Fruit fly (Drosophila melanogaster) whole organism, embryonic: Measurements from ENCODE around the gene Gdh.

Source experiments
- B-H1 ChIP-seq: fragments of 200-800 bp; sonication (Bioruptor generic); IDR thresholded peaks from 3 replicates; pipeline ENCODE4 v1.3.6; 2022; ENCODE audit warnings: missing biosample characterization, missing genetic modification characterization
- CG10431 ChIP-seq: fragments of 200-800 bp; sonication (Bioruptor generic); optimal IDR thresholded peaks from 3 replicates; lab custom pipeline; 2018; ENCODE audit warnings: missing biosample characterization, mild to moderate bottlenecking, missing genetic modification characterization
- CG10543 ChIP-seq: fragments of 200-800 bp; sonication (Bioruptor generic); optimal IDR thresholded peaks from 3 replicates; lab custom pipeline; 2017; ENCODE audit warnings: missing biosample characterization, mild to moderate bottlenecking, missing genetic modification characterization, moderate library complexity
- CG12219 ChIP-seq: fragments of 200-800 bp; sonication (Bioruptor generic); optimal IDR thresholded peaks from 3 replicates; lab custom pipeline; 2018; ENCODE audit warnings: missing biosample characterization, mild to moderate bottlenecking, missing genetic modification characterization
- CG12769 ChIP-seq: fragments of 200-800 bp; sonication (Bioruptor generic); optimal IDR thresholded peaks from 2 replicates; lab custom pipeline; 2019; ENCODE audit warnings: missing biosample characterization, mild to moderate bottlenecking, missing genetic modification characterization, moderate library complexity
- CG1603 ChIP-seq: fragments of 200-800 bp; sonication (Bioruptor generic); optimal IDR thresholded peaks from 2 replicates; lab custom pipeline; 2019; ENCODE audit warnings: missing biosample characterization, mild to moderate bottlenecking, missing genetic modification characterization, moderate library complexity
- CG18619 ChIP-seq: fragments of 200-800 bp; sonication (Bioruptor generic); optimal IDR thresholded peaks from 3 replicates; lab custom pipeline; 2017; ENCODE audit warnings: missing biosample characterization, mild to moderate bottlenecking, missing genetic modification characterization
- CG2116 ChIP-seq: fragments of 200-800 bp; sonication (Bioruptor generic); optimal IDR thresholded peaks from 3 replicates; lab custom pipeline; 2018; ENCODE audit warnings: missing biosample characterization, mild to moderate bottlenecking, missing genetic modification characterization
- CG2120 ChIP-seq: fragments of 200-800 bp; sonication (Bioruptor generic); optimal IDR thresholded peaks from 3 replicates; lab custom pipeline; 2016; ENCODE audit warnings: missing biosample characterization, missing genetic modification characterization
- CG2202 ChIP-seq: fragments of 200-800 bp; sonication (Bioruptor generic); optimal IDR thresholded peaks from 2 replicates; lab custom pipeline; 2018; ENCODE audit warnings: missing biosample characterization, mild to moderate bottlenecking, missing genetic modification characterization
- CG30020 ChIP-seq: fragments of 200-800 bp; optimal IDR thresholded peaks from 2 replicates; lab custom pipeline; 2019; ENCODE audit warnings: missing biosample characterization, mild to moderate bottlenecking, missing genetic modification characterization, moderate library complexity
- CG4328 ChIP-seq: fragments of 200-800 bp; sonication (Bioruptor generic); optimal IDR thresholded peaks from 3 replicates; lab custom pipeline; 2017; ENCODE audit warnings: missing biosample characterization, missing genetic modification reagents, missing genetic modification characterization
- CG4707 ChIP-seq: fragments of 200-800 bp; sonication (Bioruptor generic); optimal IDR thresholded peaks from 2 replicates; lab custom pipeline; 2018; ENCODE audit warnings: missing biosample characterization, mild to moderate bottlenecking, missing genetic modification characterization, moderate library complexity
- CG5245 ChIP-seq: fragments of 200-800 bp; sonication (Bioruptor generic); optimal IDR thresholded peaks from 3 replicates; lab custom pipeline; 2016; ENCODE audit warnings: missing biosample characterization, missing genetic modification characterization
- CG5953 ChIP-seq: fragments of 200-800 bp; sonication (Bioruptor generic); IDR thresholded peaks from 2 replicates; pipeline ENCODE4 v1.3.6; 2022; ENCODE audit warnings: missing biosample characterization, missing genetic modification characterization
- CG6254 ChIP-seq: fragments of 200-800 bp; sonication (Bioruptor generic); optimal IDR thresholded peaks from 3 replicates; lab custom pipeline; 2017; ENCODE audit warnings: mild to moderate bottlenecking, missing biosample characterization, missing genetic modification reagents, missing genetic modification characterization
- CG6854 ChIP-seq: fragments of 200-800 bp; sonication (Bioruptor generic); optimal IDR thresholded peaks from 3 replicates; lab custom pipeline; 2017; ENCODE audit warnings: missing biosample characterization, mild to moderate bottlenecking, missing genetic modification characterization
- CrebB ChIP-seq: fragments of 200-800 bp; sonication (Bioruptor generic); optimal IDR thresholded peaks from 3 replicates; lab custom pipeline; 2018; ENCODE audit warnings: missing biosample characterization, mild to moderate bottlenecking, missing genetic modification characterization
- D ChIP-seq, 2 experiments: fragments of 200-800 bp in 1 of 2; fragments of >200 bp in 1 of 2; sonication (Bioruptor generic) in 1 of 2; optimal IDR thresholded peaks; 2 replicates in 1 of 2; 3 replicates in 1 of 2; lab custom pipeline; 2017; ENCODE audit warnings: mild to moderate bottlenecking in 1 of 2, missing biosample characterization in 1 of 2, missing genetic modification characterization in 1 of 2, missing genetic modification reagents in 1 of 2
- Ets65A ChIP-seq: fragments of 200-800 bp; sonication (Bioruptor generic); peaks from one replicate; lab custom pipeline; 2016; ENCODE audit warnings: missing biosample characterization, missing genetic modification characterization
- HLHmδ ChIP-seq: fragments of 200-800 bp; sonication (Bioruptor generic); optimal IDR thresholded peaks from 2 replicates; lab custom pipeline; 2018; ENCODE audit warnings: missing biosample characterization, mild to moderate bottlenecking, missing genetic modification characterization, moderate library complexity
- Med ChIP-seq: fragments of 200-800 bp; sonication (Bioruptor generic); peaks from one replicate; lab custom pipeline; 2016; ENCODE audit warnings: missing biosample characterization, missing genetic modification characterization, mild to moderate bottlenecking, inconsistent platforms, moderate library complexity
- Oaz ChIP-seq: fragments of 200-800 bp; sonication (Bioruptor generic); IDR thresholded peaks from 2 replicates; pipeline ENCODE4 v1.3.6; 2022; ENCODE audit warnings: missing biosample characterization, missing genetic modification characterization
- Tbp ChIP-seq: fragments of >200 bp; optimal IDR thresholded peaks from 2 replicates; lab custom pipeline; 2018; ENCODE audit warnings: missing biosample characterization, missing genetic modification characterization
- cato ChIP-seq: fragments of 200-800 bp; sonication (Bioruptor generic); optimal IDR thresholded peaks from 2 replicates; lab custom pipeline; 2016; ENCODE audit warnings: missing biosample characterization, missing genetic modification characterization, borderline replicate concordance
- caup ChIP-seq: fragments of 200-800 bp; sonication (Bioruptor generic); optimal IDR thresholded peaks from 3 replicates; lab custom pipeline; 2017; ENCODE audit warnings: missing biosample characterization, mild to moderate bottlenecking, missing genetic modification characterization, moderate library complexity; ENCODE audit not compliant: severe bottlenecking
- cg ChIP-seq: fragments of 200-800 bp; sonication (Bioruptor generic); optimal IDR thresholded peaks from 3 replicates; lab custom pipeline; 2019; ENCODE audit warnings: missing biosample characterization, mild to moderate bottlenecking, missing genetic modification characterization, moderate library complexity
- ci ChIP-seq: fragments of 200-800 bp; sonication (Bioruptor generic); IDR thresholded peaks from 3 replicates; pipeline ENCODE4 v1.3.6; 2022; ENCODE audit warnings: missing biosample characterization, missing genetic modification characterization
- dmrt11E ChIP-seq: fragments of 200-800 bp; sonication (Bioruptor generic); optimal IDR thresholded peaks from 3 replicates; lab custom pipeline; 2018; ENCODE audit warnings: missing biosample characterization, mild to moderate bottlenecking, missing genetic modification characterization, moderate library complexity
- esg ChIP-seq: fragments of 200-800 bp; sonication (Bioruptor generic); conservative IDR thresholded peaks from 2 replicates; pipeline ENCODE4 v1.3.6; 2022; ENCODE audit warnings: missing biosample characterization, missing genetic modification characterization
- eve ChIP-seq, 2 experiments: fragments of >200 bp; optimal IDR thresholded peaks; 2 replicates each; lab custom pipeline; 2017; ENCODE audit warnings: missing biosample characterization in 2 of 2, missing genetic modification characterization in 2 of 2
- ewg ChIP-seq: fragments of 200-800 bp; sonication (Bioruptor generic); optimal IDR thresholded peaks from 3 replicates; lab custom pipeline; 2017; ENCODE audit warnings: mild to moderate bottlenecking, missing biosample characterization, missing genetic modification reagents, missing genetic modification characterization
- fd64A ChIP-seq: fragments of 200-800 bp; sonication (Bioruptor generic); optimal IDR thresholded peaks from 3 replicates; lab custom pipeline; 2018; ENCODE audit warnings: missing biosample characterization, mild to moderate bottlenecking, missing genetic modification characterization
- insv ChIP-seq, 2 experiments: fragments of 200-800 bp; sonication (Bioruptor generic); optimal IDR thresholded peaks; 3 replicates each; lab custom pipeline; 2016 to 2018; ENCODE audit warnings: missing biosample characterization in 2 of 2, missing genetic modification characterization in 2 of 2
- jigr1 ChIP-seq: fragments of 200-800 bp; sonication (Bioruptor generic); IDR thresholded peaks from 3 replicates; pipeline ENCODE4 v1.3.6; 2022; ENCODE audit warnings: missing biosample characterization, missing genetic modification characterization
- lmd ChIP-seq: fragments of 200-800 bp; sonication (Bioruptor generic); IDR thresholded peaks from 2 replicates; pipeline ENCODE4 v1.3.6; 2022; ENCODE audit warnings: missing biosample characterization, missing genetic modification characterization
- org-1 ChIP-seq: fragments of 200-800 bp; sonication (Bioruptor generic); optimal IDR thresholded peaks from 2 replicates; lab custom pipeline; 2017; ENCODE audit warnings: missing biosample characterization, missing genetic modification characterization
- phol ChIP-seq: fragments of 200-800 bp; sonication (Bioruptor generic); optimal IDR thresholded peaks from 3 replicates; lab custom pipeline; 2018; ENCODE audit warnings: missing biosample characterization, mild to moderate bottlenecking, missing genetic modification characterization, moderate library complexity
- pnt ChIP-seq: fragments of 200-800 bp; sonication (Bioruptor generic); optimal IDR thresholded peaks from 3 replicates; lab custom pipeline; 2016; ENCODE audit warnings: missing biosample characterization, missing genetic modification characterization
- psq ChIP-seq: fragments of 200-800 bp; sonication (Bioruptor generic); optimal IDR thresholded peaks from 2 replicates; lab custom pipeline; 2017; ENCODE audit warnings: missing biosample characterization, missing genetic modification characterization
- repo ChIP-seq: fragments of 200-800 bp; sonication (Bioruptor generic); optimal IDR thresholded peaks from 2 replicates; lab custom pipeline; 2016; ENCODE audit warnings: missing biosample characterization, missing genetic modification characterization
- rib ChIP-seq: fragments of 200-800 bp; sonication (Bioruptor generic); IDR thresholded peaks from 2 replicates; pipeline ENCODE4 v1.3.6; 2022; ENCODE audit warnings: missing biosample characterization, missing genetic modification characterization
- run ChIP-seq: fragments of 200-800 bp; sonication (Bioruptor generic); optimal IDR thresholded peaks from 3 replicates; lab custom pipeline; 2018; ENCODE audit warnings: missing biosample characterization, mild to moderate bottlenecking, missing genetic modification characterization
- vvl ChIP-seq: fragments of 200-800 bp; sonication (Bioruptor generic); IDR thresholded peaks from 2 replicates; pipeline ENCODE4 v1.3.6; 2022; ENCODE audit warnings: missing biosample characterization, missing genetic modification characterization
- wek ChIP-seq: fragments of 200-800 bp; sonication (Bioruptor generic); optimal IDR thresholded peaks from 3 replicates; lab custom pipeline; 2018; ENCODE audit warnings: missing biosample characterization, mild to moderate bottlenecking, missing genetic modification characterization, moderate library complexity

The Gdh gene

DNA sequence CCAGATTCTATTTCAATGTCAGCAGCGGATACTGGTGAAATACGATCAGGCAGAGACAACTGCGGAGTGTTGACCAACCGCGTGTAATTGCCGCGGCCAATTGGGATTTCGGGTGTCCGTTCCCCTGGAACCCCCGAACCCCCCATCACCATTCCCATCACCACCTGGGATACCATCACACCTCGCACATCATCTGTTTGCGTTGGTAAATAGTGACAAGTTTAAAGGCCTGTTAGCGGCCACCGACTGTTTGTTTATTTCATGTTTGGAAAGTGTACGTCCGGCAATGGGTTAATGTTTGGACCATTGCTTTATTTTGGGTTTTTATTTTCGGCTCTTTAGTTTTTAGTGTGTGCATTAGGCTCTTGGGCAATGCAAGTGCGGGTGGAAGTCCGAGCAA is 4.1 kb upstream of the Gdh start (continued):
- TF ChIP-seq CG4707 (GFP tag; lab: Kevin White, UChicago) (peak; percentile 54), CG12219 (GFP tag; lab: Kevin White, UChicago) (peak; percentile 29), vvl (GFP tag; lab: Robert Waterston, UW) (0 out of 2 replicates have a peak, but pooled peaks have one; percentile 15), CG10431 (GFP tag; lab: Kevin White, UChicago) (peak; percentile 55), CG18619 (GFP tag; lab: Kevin White, UChicago) (peak; percentile 3), psq (GFP tag; lab: Kevin White, UChicago) (no peak), CG4328 (peak; percentile 36), run (peak; percentile 7), org-1 (GFP tag; lab: Kevin White, UChicago) (peak; percentile 34), CG2202 (tag; lab: Kevin White, UChicago) (peak; percentile 8), CG1603 (tag; lab: Kevin White, UChicago) (peak; percentile 34), ci (GFP tag; lab: Robert Waterston, UW) (peak; percentile 71; the same call in 1 of the 3 replicates), D (optimal IDR thresholded peaks at IDR 0.05; lab: Kevin White, UChicago) (no peak), D (GFP tag; optimal IDR thresholded peaks at IDR 0.05; lab: Kevin White, UChicago) (peak; percentile 27), phol (tag; lab: Kevin White, UChicago) (no peak), rib (GFP tag; lab: Robert Waterston, UW) (no peak), CG12769 (peak; percentile 36), CrebB (tag; lab: Kevin White, UChicago) (peak; percentile 54), CG2120 (GFP tag; lab: Kevin White, UChicago) (no peak), esg (no peak), CG10543 (GFP tag; lab: Kevin White, UChicago) (peak; percentile 8), CG6254 (GFP tag; lab: Kevin White, UChicago) (peak; percentile 17), ewg (GFP tag; lab: Kevin White, UChicago) (peak; percentile 1)

DNA sequence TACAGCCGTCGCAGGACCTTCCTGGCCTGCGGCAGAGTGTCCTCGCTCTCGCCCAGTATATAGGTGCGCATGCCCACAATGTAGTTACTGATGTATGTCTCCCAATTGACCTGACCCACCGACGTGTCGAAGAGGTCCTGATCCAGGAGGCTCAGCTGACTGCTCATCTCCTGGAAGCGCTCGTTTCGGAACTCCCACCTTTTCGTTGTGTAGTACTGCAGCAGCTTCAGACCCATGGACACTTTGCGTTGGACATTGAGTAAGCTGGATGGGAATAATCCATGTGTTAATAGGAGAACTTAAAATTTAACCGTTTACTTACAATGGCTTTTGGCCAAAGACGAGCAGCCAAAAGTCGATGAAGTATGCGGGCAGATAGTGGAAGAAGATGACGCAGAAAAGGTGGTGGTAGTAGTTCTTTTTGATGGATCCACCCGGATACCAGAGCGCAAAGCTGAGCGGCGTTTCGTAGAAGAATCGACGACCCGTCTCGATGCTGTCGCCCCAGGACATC is 999 bp upstream of the Gdh start:
- no peak for TF ChIP-seq repo
- TF ChIP-seq CG5245 (GFP tag; lab: Kevin White, UChicago): no peak
- peak; percentile 29 for TF ChIP-seq CG6854 (GFP tag; lab: Kevin White, UChicago)
- no peak for TF ChIP-seq Tbp (GFP tag; lab: Kevin White, UChicago)
- peak; percentile 50 for TF ChIP-seq Med
- TF ChIP-seq dmrt11E (tag; lab: Kevin White, UChicago): no peak
- no peak for TF ChIP-seq B-H1 (GFP tag; lab: Robert Waterston, UW)
- TF ChIP-seq Ets65A (GFP tag; lab: Kevin White, UChicago): peak; percentile 92
- no peak for TF ChIP-seq wek (GFP tag; lab: Kevin White, UChicago)
- no peak for TF ChIP-seq cg (GFP tag; lab: Kevin White, UChicago)
- TF ChIP-seq pnt (GFP tag; lab: Kevin White, UChicago): peak; percentile 25
- TF ChIP-seq CG5953 (GFP tag; lab: Robert Waterston, UW): 0 out of 2 replicates have a peak, but pooled peaks have one; percentile 37
- no peak for TF ChIP-seq fd64A (GFP tag; lab: Kevin White, UChicago)
- TF ChIP-seq CG30020 (tag; lab: Kevin White, UChicago): no peak
- peak in 1 of 2 experiments; percentile 5 for TF ChIP-seq eve (GFP tag; optimal IDR thresholded peaks at IDR 0.05; lab: Kevin White, UChicago)
- no peak for TF ChIP-seq CG2116
- no peak for TF ChIP-seq cato
- no peak for TF ChIP-seq lmd (GFP tag; lab: Robert Waterston, UW)
- TF ChIP-seq caup (GFP tag; lab: Kevin White, UChicago): no peak
- TF ChIP-seq jigr1: no peak
- TF ChIP-seq HLHmδ: no peak
- 0 out of 2 replicates have a peak, but pooled peaks have one; percentile 9 for TF ChIP-seq Oaz (GFP tag; lab: Robert Waterston, UW)
- no peak for TF ChIP-seq insv (GFP tag; optimal IDR thresholded peaks at IDR 0.05; lab: Kevin White, UChicago)
